Worm (Caenorhabditis elegans) whole organism, L2 larva: ENCODE results near the gene F55C9.6.

Experiments used
- F13H6.1 ChIP-seq: sonication (generic microtip); optimal IDR thresholded peaks from 2 replicates; lab custom pipeline; 2016; ENCODE audit warnings: missing genetic modification characterization, missing compliant biosample characterization
- ZK546.5 ChIP-seq: sonication (generic microtip); optimal IDR thresholded peaks from 2 replicates; lab custom pipeline; 2017; ENCODE audit warnings: missing biosample characterization, missing genetic modification characterization
- ama-1 ChIP-seq: fragments of 150-350 bp; optimal IDR thresholded peaks from 2 replicates; lab custom pipeline; 2018; ENCODE audit warnings: inconsistent platforms
- crh-2 ChIP-seq: sonication (generic microtip); optimal IDR thresholded peaks from 2 replicates; lab custom pipeline; 2017; ENCODE audit warnings: missing biosample characterization, missing genetic modification characterization
- fos-1 ChIP-seq: fragments of 150-350 bp; optimal IDR thresholded peaks from 2 replicates; lab custom pipeline; 2014; ENCODE audit warnings: missing biosample characterization, missing genetic modification characterization
- lsy-2 ChIP-seq, 2 experiments: fragments of 150-350 bp in 1 of 2; sonication (generic microtip) in 1 of 2; optimal IDR thresholded peaks; 2 replicates each; lab custom pipeline; 2014 to 2017; ENCODE audit warnings: missing biosample characterization in 2 of 2, missing genetic modification characterization in 2 of 2
- nhr-10 ChIP-seq: sonication (generic microtip); optimal IDR thresholded peaks from 2 replicates; lab custom pipeline; 2017; ENCODE audit warnings: missing biosample characterization, missing genetic modification characterization
- nhr-11 ChIP-seq: fragments of 150-350 bp; optimal IDR thresholded peaks from 2 replicates; lab custom pipeline; 2014; ENCODE audit warnings: missing biosample characterization, missing genetic modification characterization
- nhr-237 ChIP-seq: fragments of 150-350 bp; optimal IDR thresholded peaks from 2 replicates; lab custom pipeline; 2014; ENCODE audit warnings: missing biosample characterization, missing genetic modification characterization
- nhr-25 ChIP-seq: fragments of 150-350 bp; sonication (generic microtip); optimal IDR thresholded peaks from 3 replicates; lab custom pipeline; 2014; ENCODE audit warnings: missing biosample characterization, missing genetic modification characterization
- unc-39 ChIP-seq: fragments of 150-350 bp; optimal IDR thresholded peaks from 2 replicates; lab custom pipeline; 2014; ENCODE audit warnings: missing biosample characterization, missing genetic modification characterization
- zag-1 ChIP-seq: fragments of 150-350 bp; optimal IDR thresholded peaks from 2 replicates; lab custom pipeline; 2014; ENCODE audit warnings: missing biosample characterization, missing genetic modification characterization
- ztf-11 ChIP-seq: sonication (generic microtip); optimal IDR thresholded peaks from 2 replicates; lab custom pipeline; 2017; ENCODE audit warnings: missing biosample characterization, missing genetic modification characterization

- TF ChIP-seq nhr-11 (tag; lab: Kevin White, UChicago) (no peak), nhr-237 (tag; lab: Kevin White, UChicago) (no peak), ztf-11 (tag; lab: Kevin White, UChicago) (no peak), zag-1 (no peak), nhr-10 (no peak), ama-1 (lab: Kevin White, UChicago) (no peak), ZK546.5 (tag; lab: Kevin White, UChicago) (no peak), F13H6.1 (no peak), lsy-2 (tag; optimal IDR thresholded peaks at IDR 0.05; lab: Kevin White, UChicago) (no peak), unc-39 (no peak), fos-1 (tag; lab: Kevin White, UChicago) (no peak), nhr-25 (no peak), crh-2 (tag; lab: Kevin White, UChicago) (no peak)
Measured at ce11 chrV:19308137-19308536, 11.5 kb upstream of the F55C9.6 start.
